Fruit fly (Drosophila melanogaster): ENCODE measurements around the gene MTPAP.

DNA sequence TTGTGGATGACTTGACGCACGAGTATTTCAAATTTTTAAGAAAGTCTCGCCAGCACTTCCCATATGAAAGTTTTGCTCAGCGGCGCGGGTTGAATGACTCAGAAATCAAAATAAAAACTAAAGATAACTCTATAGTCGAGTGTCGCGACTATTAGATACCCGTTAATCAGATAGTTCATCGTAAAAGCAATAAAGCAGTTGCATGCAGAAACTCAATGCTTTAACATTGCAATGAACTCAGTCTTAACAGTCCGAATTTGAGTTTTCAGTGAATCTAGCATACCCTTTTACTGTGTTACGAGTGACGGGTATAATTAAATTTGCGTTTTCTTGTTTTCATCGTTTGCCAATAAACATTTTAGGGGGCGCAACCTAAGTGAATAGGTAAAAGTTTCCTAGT lies 37.9 kb downstream of the MTPAP start:
- no peak for TF ChIP-seq psq (optimal IDR thresholded peaks at IDR 0.05)
- TF ChIP-seq CG8478 (optimal IDR thresholded peaks at IDR 0.05), result no peak
- no peak for TF ChIP-seq pan (optimal IDR thresholded peaks at IDR 0.05)
- TF ChIP-seq usp (GFP tag; optimal IDR thresholded peaks at IDR 0.05), result no peak

All from whole organism.